Worm (Caenorhabditis elegans): Measurements from ENCODE around the gene Y43F8B.10.

DNA sequence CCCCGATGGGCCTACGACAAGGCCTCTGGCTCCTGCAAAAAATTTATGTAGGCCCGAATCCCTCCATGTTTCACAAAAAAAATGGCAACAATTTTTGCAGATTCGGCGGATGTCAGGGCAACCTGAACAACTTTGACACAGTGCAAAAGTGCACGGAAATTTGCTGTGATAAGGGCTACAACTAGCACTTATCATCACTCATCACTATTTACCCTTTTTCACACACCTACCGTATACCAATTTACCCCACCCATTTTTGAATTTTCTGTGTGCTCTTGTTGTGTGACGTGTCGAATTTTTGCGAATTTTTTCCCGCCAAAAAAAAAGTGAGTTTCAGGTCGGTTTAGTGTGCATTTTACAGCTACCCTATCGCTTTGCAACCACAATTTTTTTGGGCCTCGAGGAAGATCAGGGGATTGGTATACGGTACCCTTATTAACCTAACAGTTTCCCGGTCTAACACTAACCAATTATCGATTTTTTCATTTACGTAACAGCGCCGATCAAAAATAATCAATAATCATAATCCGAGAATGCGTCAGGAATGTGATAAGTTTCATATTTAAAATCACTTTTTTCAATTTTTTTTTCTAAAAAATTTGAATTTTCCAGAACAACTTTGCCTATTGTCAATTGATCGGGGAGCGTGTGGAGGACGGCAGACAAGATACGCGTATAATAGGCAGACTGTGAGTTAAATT is 44.4 kb downstream of the Y43F8B.10 start:
- TF ChIP-seq pha-4 (tag; optimal IDR thresholded peaks at IDR 0.05) = no peak
- TF ChIP-seq ces-1 (GFP tag; optimal IDR thresholded peaks at IDR 0.05) = no peak
- TF ChIP-seq lsy-2 (tag; optimal IDR thresholded peaks at IDR 0.05) = no peak
- no peak for TF ChIP-seq bed-3 (GFP tag; optimal IDR thresholded peaks at IDR 0.05)
- no peak for TF ChIP-seq nhr-28 (tag; optimal IDR thresholded peaks at IDR 0.05)
- no peak for TF ChIP-seq snpc-4 (tag; optimal IDR thresholded peaks at IDR 0.05)

Data from whole organism, mixed stage, embryonic.